Worm (Caenorhabditis elegans): ENCODE results near the gene srd-36.

Gene srd-36

ce11 chrX:13337728-13338127, 43.2 kb upstream of the srd-36 start, which contains the start of gene ptr-24:
Gene ptr-24 (plus strand): TSS chrX:13338028.
- TF ChIP-seq dmd-4 (tag; optimal IDR thresholded peaks at IDR 0.05; ENCODE audit: borderline replicate concordance) (no peak), npax-4 (tag; optimal IDR thresholded peaks at IDR 0.05) (no peak), fkh-6 (tag; optimal IDR thresholded peaks at IDR 0.05) (no peak), rnt-1 (tag; optimal IDR thresholded peaks at IDR 0.05) (no peak), hlh-8 (tag; optimal IDR thresholded peaks at IDR 0.05) (no peak), lin-11 (tag; optimal IDR thresholded peaks at IDR 0.05) (no peak), ceh-14 (tag; optimal IDR thresholded peaks at IDR 0.05) (no peak), ztf-16 (tag; optimal IDR thresholded peaks at IDR 0.05) (no peak), pha-4 (tag; optimal IDR thresholded peaks at IDR 0.05) (no peak)

- TF ChIP-seq ceh-31 (tag; optimal IDR thresholded peaks at IDR 0.05) (peak; percentile 5), odd-2 (tag; optimal IDR thresholded peaks at IDR 0.05) (no peak)
Observed at ce11 chrX:13337000-13337399, 42.4 kb upstream of the srd-36 start.

ce11 chrX:13333835-13334234, 39.3 kb upstream of the srd-36 start, which contains the start of gene F46G10.4:
Gene F46G10.4 (plus strand): TSS chrX:13334046.
- no peak for TF ChIP-seq che-1 (tag; optimal IDR thresholded peaks at IDR 0.05)
- no peak for TF ChIP-seq pqm-1 (tag; optimal IDR thresholded peaks at IDR 0.05)
- TF ChIP-seq ttx-3 (tag; optimal IDR thresholded peaks at IDR 0.05): no peak
- no peak for TF ChIP-seq odd-2 (tag; optimal IDR thresholded peaks at IDR 0.05)

ce11 chrX:13331386-13331785, 36.8 kb upstream of the srd-36 start, which contains the start of gene sir-2.3:
Gene sir-2.3 (plus strand): TSS chrX:13331686.
- no peak for TF ChIP-seq zip-5 (tag; optimal IDR thresholded peaks at IDR 0.05)
- TF ChIP-seq ceh-45 (GFP tag; IDR thresholded peaks at IDR 0.05): no peak
- TF ChIP-seq nhr-11 (tag; optimal IDR thresholded peaks at IDR 0.05): no peak
- no peak for TF ChIP-seq ttx-3 (tag; optimal IDR thresholded peaks at IDR 0.05)
- TF ChIP-seq ceh-48 (tag; optimal IDR thresholded peaks at IDR 0.05): no peak

ce11 chrX:13328868-13329267, 34.3 kb upstream of the srd-36 start:
- TF ChIP-seq nfya-1 (tag; optimal IDR thresholded peaks at IDR 0.05) (peak; percentile 36), hlh-8 (tag; optimal IDR thresholded peaks at IDR 0.05) (no peak), ets-4 (tag; optimal IDR thresholded peaks at IDR 0.05) (no peak), eyg-1 (tag; optimal IDR thresholded peaks at IDR 0.05) (no peak), zip-5 (tag; optimal IDR thresholded peaks at IDR 0.05) (no peak), ttx-3 (tag; optimal IDR thresholded peaks at IDR 0.05) (no peak), gmeb-2 (tag; optimal IDR thresholded peaks at IDR 0.05) (no peak), mec-3 (tag; optimal IDR thresholded peaks at IDR 0.05; ENCODE audit: borderline replicate concordance) (no peak), ceh-18 (tag; optimal IDR thresholded peaks at IDR 0.05) (peak; percentile 63), fax-1 (tag; optimal IDR thresholded peaks at IDR 0.05) (no peak), sox-4 (tag; optimal IDR thresholded peaks at IDR 0.05) (no peak), C08G9.2 (tag; optimal IDR thresholded peaks at IDR 0.05) (no peak), ceh-24 (tag; optimal IDR thresholded peaks at IDR 0.05) (no peak), T23F11.4 (GFP tag; optimal IDR thresholded peaks at IDR 0.05) (no peak), ceh-34 (tag; optimal IDR thresholded peaks at IDR 0.05) (no peak), elt-4 (tag; optimal IDR thresholded peaks at IDR 0.05) (no peak), ceh-30 (tag; optimal IDR thresholded peaks at IDR 0.05) (no peak), unc-86 (tag; optimal IDR thresholded peaks at IDR 0.05) (no peak), nhr-232 (tag; optimal IDR thresholded peaks at IDR 0.05) (no peak), rnt-1 (tag; optimal IDR thresholded peaks at IDR 0.05) (peak; percentile 23), tbx-2 (tag; optimal IDR thresholded peaks at IDR 0.05) (peak; percentile 3), ama-1 (optimal IDR thresholded peaks at IDR 0.05) (no peak), lim-6 (tag; optimal IDR thresholded peaks at IDR 0.05) (no peak), ref-2 (tag; optimal IDR thresholded peaks at IDR 0.05) (no peak), ceh-31 (tag; optimal IDR thresholded peaks at IDR 0.05) (peak; percentile 27), hlh-30 (tag; optimal IDR thresholded peaks at IDR 0.05; ENCODE audit: insufficient read depth) (peak; percentile 57), unc-55 (GFP tag; optimal IDR thresholded peaks at IDR 0.05) (peak; percentile 99), dmd-4 (tag; optimal IDR thresholded peaks at IDR 0.05; ENCODE audit: borderline replicate concordance) (no peak), fkh-10 (GFP tag; optimal IDR thresholded peaks at IDR 0.05) (no peak), ceh-22 (tag; optimal IDR thresholded peaks at IDR 0.05) (no peak), syd-9 (tag; optimal IDR thresholded peaks at IDR 0.05) (no peak)

Data from whole organism, late embryonic.